Worm (Caenorhabditis elegans) whole organism, L4 larva: Measurements from ENCODE around the gene rps-27.

Experiments
- D1046.2 ChIP-seq: fragments of 200-800 bp; sonication (Bioruptor generic); IDR thresholded peaks from 2 replicates; pipeline ENCODE4 v1.3.6; 2022; ENCODE audit warnings: missing genetic modification characterization, missing compliant biosample characterization
- F10B5.3 ChIP-seq: sonication (generic microtip); optimal IDR thresholded peaks from 2 replicates; lab custom pipeline; 2016; ENCODE audit warnings: mild to moderate bottlenecking, missing genetic modification characterization, missing compliant biosample characterization
- F44E2.7 ChIP-seq: fragments of 200-800 bp; sonication (Bioruptor generic); IDR thresholded peaks from 2 replicates; pipeline ENCODE4 v2.1.2; 2022; ENCODE audit warnings: missing genetic modification characterization, missing compliant biosample characterization
- F49E8.2 ChIP-seq: sonication (generic microtip); optimal IDR thresholded peaks from 2 replicates; lab custom pipeline; 2016; ENCODE audit warnings: missing compliant biosample characterization, mild to moderate bottlenecking, missing genetic modification characterization, borderline replicate concordance
- T26A8.4 ChIP-seq: fragments of 200-800 bp; sonication (Bioruptor generic); IDR thresholded peaks from 2 replicates; pipeline ENCODE4 v1.3.6; 2022; ENCODE audit warnings: missing genetic modification characterization, missing compliant biosample characterization
- Y105C5A.15 ChIP-seq: fragments of 200-800 bp; sonication (Bioruptor generic); IDR thresholded peaks from 2 replicates; pipeline ENCODE4 v1.3.6; 2022; ENCODE audit warnings: missing genetic modification characterization, missing compliant biosample characterization
- Y48G9A.11 ChIP-seq: fragments of 200-800 bp; sonication (Bioruptor generic); IDR thresholded peaks from 2 replicates; pipeline ENCODE4 v1.3.6; 2022; ENCODE audit warnings: missing genetic modification reagents, missing genetic modification characterization, missing compliant biosample characterization
- Y5F2A.4 ChIP-seq: fragments of 200-800 bp; sonication (Bioruptor generic); optimal IDR thresholded peaks from 2 replicates; lab custom pipeline; 2018; ENCODE audit warnings: mild to moderate bottlenecking, missing genetic modification characterization, missing compliant biosample characterization
- ZK546.5 ChIP-seq, 2 experiments: sonication (generic microtip); optimal IDR thresholded peaks; 2 replicates each; lab custom pipeline; 2017; ENCODE audit warnings: missing biosample characterization in 2 of 2, missing genetic modification characterization in 2 of 2
- ama-1 ChIP-seq: fragments of 150-350 bp; optimal IDR thresholded peaks from 2 replicates; lab custom pipeline; 2014; ENCODE audit warnings: inconsistent platforms, mixed read lengths
- attf-4 ChIP-seq: sonication (generic microtip); optimal IDR thresholded peaks from 3 replicates; lab custom pipeline; 2017; ENCODE audit warnings: missing biosample characterization, missing genetic modification characterization
- ceh-28 ChIP-seq: fragments of 150-350 bp; optimal IDR thresholded peaks from 2 replicates; lab custom pipeline; 2014; ENCODE audit warnings: missing biosample characterization, missing genetic modification reagents, missing genetic modification characterization
- ceh-62 ChIP-seq: sonication (generic microtip); optimal IDR thresholded peaks from 2 replicates; lab custom pipeline; 2017; ENCODE audit warnings: missing biosample characterization, missing genetic modification characterization
- ces-1 ChIP-seq: fragments of 150-350 bp; sonication (generic microtip); optimal IDR thresholded peaks from 4 replicates; lab custom pipeline; 2014; ENCODE audit warnings: missing biosample characterization, missing genetic modification reagents, missing genetic modification characterization
- ctbp-1 ChIP-seq: fragments of 200-800 bp; sonication (Bioruptor generic); IDR thresholded peaks from 2 replicates; pipeline ENCODE4 v1.3.6; 2022; ENCODE audit warnings: missing genetic modification reagents, missing genetic modification characterization, missing compliant biosample characterization
- daf-16 ChIP-seq, 3 experiments: sonication (generic microtip); optimal IDR thresholded peaks; 2 replicates each; lab custom pipeline; 2016 to 2017; ENCODE audit warnings: missing genetic modification characterization in 3 of 3, missing genetic modification reagents in 3 of 3, mild to moderate bottlenecking in 2 of 3, missing compliant biosample characterization in 2 of 3, missing biosample characterization in 1 of 3, moderate library complexity in 1 of 3
- daf-19 ChIP-seq: fragments of 200-800 bp; sonication (Bioruptor generic); conservative IDR thresholded peaks from 2 replicates; pipeline ENCODE4 v1.3.6; 2022; ENCODE audit warnings: missing genetic modification characterization, missing compliant biosample characterization
- daf-8 ChIP-seq: fragments of 200-800 bp; sonication (Bioruptor generic); IDR thresholded peaks from 2 replicates; pipeline ENCODE4 v1.3.6; 2022; ENCODE audit warnings: missing genetic modification characterization, missing compliant biosample characterization
- dmd-9 ChIP-seq: fragments of 200-800 bp; sonication (Bioruptor generic); IDR thresholded peaks from 2 replicates; pipeline ENCODE4 v1.3.6; 2022; ENCODE audit warnings: missing genetic modification reagents, missing genetic modification characterization, missing compliant biosample characterization
- duxl-1 ChIP-seq: sonication (generic microtip); optimal IDR thresholded peaks from 2 replicates; lab custom pipeline; 2016; ENCODE audit warnings: mild to moderate bottlenecking, missing genetic modification characterization, moderate library complexity, missing compliant biosample characterization; ENCODE audit not compliant: poor library complexity
- egl-27 ChIP-seq: sonication (generic microtip); optimal IDR thresholded peaks from 3 replicates; lab custom pipeline; 2017; ENCODE audit warnings: missing biosample characterization, missing genetic modification reagents, missing genetic modification characterization
- fkh-10 ChIP-seq: fragments of 150-350 bp; optimal IDR thresholded peaks from 2 replicates; lab custom pipeline; 2014; ENCODE audit warnings: missing biosample characterization, missing genetic modification reagents, missing genetic modification characterization
- hlh-11 ChIP-seq: fragments of 200-800 bp; sonication (Bioruptor generic); optimal IDR thresholded peaks from 2 replicates; lab custom pipeline; 2018; ENCODE audit warnings: mild to moderate bottlenecking, missing genetic modification characterization, missing compliant biosample characterization
- lim-7 ChIP-seq: fragments of 200-800 bp; sonication (Bioruptor generic); IDR thresholded peaks from 2 replicates; pipeline ENCODE4 v1.3.6; 2022; ENCODE audit warnings: missing genetic modification characterization, missing compliant biosample characterization
- lin-1 ChIP-seq: fragments of 200-800 bp; sonication (Bioruptor generic); IDR thresholded peaks from 2 replicates; pipeline ENCODE4 v1.3.6; 2022; ENCODE audit warnings: missing genetic modification reagents, missing genetic modification characterization, missing compliant biosample characterization
- lin-29 ChIP-seq: fragments of 200-800 bp; sonication (Bioruptor generic); IDR thresholded peaks from 2 replicates; pipeline ENCODE4 v1.3.6; 2022; ENCODE audit warnings: missing genetic modification reagents, missing genetic modification characterization, missing compliant biosample characterization
- lin-38 ChIP-seq: fragments of 200-800 bp; sonication (Bioruptor generic); IDR thresholded peaks from 2 replicates; pipeline ENCODE4 v1.3.6; 2022; ENCODE audit warnings: missing genetic modification reagents, missing genetic modification characterization, missing compliant biosample characterization
- lin-39 ChIP-seq: fragments of 150-350 bp; optimal IDR thresholded peaks from 2 replicates; lab custom pipeline; 2014; ENCODE audit warnings: missing biosample characterization, missing genetic modification reagents, missing genetic modification characterization
- madf-5 ChIP-seq, 2 experiments: fragments of 200-800 bp; sonication (Bioruptor generic); IDR thresholded peaks; 2 replicates each; pipeline ENCODE4 v1.3.6; 2022; ENCODE audit warnings: missing compliant biosample characterization in 2 of 2, missing genetic modification characterization in 2 of 2
- madf-9 ChIP-seq: fragments of 200-800 bp; sonication (Bioruptor generic); conservative IDR thresholded peaks from 2 replicates; pipeline ENCODE4 v1.3.6; 2022; ENCODE audit warnings: missing genetic modification reagents, missing genetic modification characterization, missing compliant biosample characterization
- mdl-1 ChIP-seq, 2 experiments: fragments of 150-350 bp in 1 of 2; sonication (generic microtip) in 1 of 2; optimal IDR thresholded peaks; 2 replicates each; lab custom pipeline; 2014 to 2017; ENCODE audit warnings: missing biosample characterization in 2 of 2, missing genetic modification characterization in 2 of 2
- mdt-29 ChIP-seq: fragments of 200-800 bp; sonication (Bioruptor generic); IDR thresholded peaks from 2 replicates; pipeline ENCODE4 v1.3.6; 2022; ENCODE audit warnings: missing genetic modification reagents, missing genetic modification characterization, missing compliant biosample characterization
- mes-2 ChIP-seq: sonication (generic microtip); optimal IDR thresholded peaks from 2 replicates; lab custom pipeline; 2016; ENCODE audit warnings: missing genotype, mild to moderate bottlenecking, missing genetic modification characterization, missing compliant biosample characterization; ENCODE audit not compliant: poor library complexity, severe bottlenecking
- nhr-10 ChIP-seq: fragments of 150-350 bp; optimal IDR thresholded peaks from 2 replicates; lab custom pipeline; 2014; ENCODE audit warnings: missing biosample characterization, missing genetic modification characterization
- nhr-102 ChIP-seq: sonication (generic microtip); optimal IDR thresholded peaks from 2 replicates; lab custom pipeline; 2016; ENCODE audit warnings: mild to moderate bottlenecking, missing genetic modification characterization, moderate library complexity, missing compliant biosample characterization
- nhr-111 ChIP-seq: fragments of 200-800 bp; sonication (Bioruptor generic); optimal IDR thresholded peaks from 2 replicates; lab custom pipeline; 2018; ENCODE audit warnings: mild to moderate bottlenecking, missing genetic modification characterization, missing compliant biosample characterization
- nhr-28 ChIP-seq: fragments of 150-350 bp; optimal IDR thresholded peaks from 2 replicates; lab custom pipeline; 2014; ENCODE audit warnings: missing biosample characterization, missing genetic modification characterization
- nhr-41 ChIP-seq: fragments of 200-800 bp; sonication (Bioruptor generic); IDR thresholded peaks from 2 replicates; pipeline ENCODE4 v1.3.6; 2022; ENCODE audit warnings: missing genetic modification reagents, missing genetic modification characterization, missing compliant biosample characterization
- nhr-42 ChIP-seq: fragments of 200-800 bp; sonication (Bioruptor generic); IDR thresholded peaks from 2 replicates; pipeline ENCODE4 v1.3.6; 2022; ENCODE audit warnings: missing genetic modification characterization, missing compliant biosample characterization
- nhr-48 ChIP-seq: sonication (generic microtip); optimal IDR thresholded peaks from 2 replicates; lab custom pipeline; 2016; ENCODE audit warnings: mild to moderate bottlenecking, missing genetic modification characterization, missing compliant biosample characterization
- nhr-76 ChIP-seq: fragments of 150-350 bp; optimal IDR thresholded peaks from 2 replicates; lab custom pipeline; 2014; ENCODE audit warnings: missing biosample characterization, missing genetic modification characterization
- pqm-1 ChIP-seq: sonication (generic microtip); optimal IDR thresholded peaks from 2 replicates; lab custom pipeline; 2017; ENCODE audit warnings: missing biosample characterization, missing genetic modification characterization
- rbr-2 ChIP-seq: sonication (generic microtip); optimal IDR thresholded peaks from 2 replicates; lab custom pipeline; 2016; ENCODE audit warnings: missing genotype, missing genetic modification characterization, missing compliant biosample characterization
- sdz-12 ChIP-seq: fragments of 200-800 bp; sonication (Bioruptor generic); optimal IDR thresholded peaks from 2 replicates; lab custom pipeline; 2018; ENCODE audit warnings: mild to moderate bottlenecking, missing genetic modification characterization, missing compliant biosample characterization
- set-16 ChIP-seq: fragments of 200-800 bp; sonication (Bioruptor generic); IDR thresholded peaks from 2 replicates; pipeline ENCODE4 v1.3.6; 2022; ENCODE audit warnings: missing genetic modification reagents, missing genetic modification characterization, missing compliant biosample characterization
- skn-1 ChIP-seq: fragments of 150-350 bp; optimal IDR thresholded peaks from 2 replicates; lab custom pipeline; 2014; ENCODE audit warnings: missing biosample characterization, missing genetic modification characterization
- spr-1 ChIP-seq: sonication (generic microtip); optimal IDR thresholded peaks from 2 replicates; lab custom pipeline; 2016; ENCODE audit warnings: mild to moderate bottlenecking, missing genetic modification characterization, missing compliant biosample characterization
- unc-62 ChIP-seq, 3 experiments: fragments of 150-350 bp in 1 of 3; sonication (generic microtip); optimal IDR thresholded peaks in 2 of 3; peaks in 1 of 3; 1 replicate in 1 of 3; 2 replicates in 2 of 3; lab custom pipeline; 2014 to 2017; ENCODE audit warnings: missing biosample characterization in 3 of 3, missing genetic modification characterization in 3 of 3, missing genetic modification reagents in 3 of 3, missing genotype in 1 of 3
- zfp-3 ChIP-seq: fragments of 200-800 bp; sonication (Bioruptor generic); conservative IDR thresholded peaks from 2 replicates; pipeline ENCODE4 v1.3.6; 2022; ENCODE audit warnings: missing genetic modification reagents, missing genetic modification characterization, missing compliant biosample characterization

Gene rps-27

ce11 chrV:104474-104873 is 597 bp upstream of the rps-27 start, which contains the start of gene picd-1 (continued):
- TF ChIP-seq lin-29 (no peak), hlh-11 (peak; percentile 48), nhr-48 (no peak), rbr-2 (tag; lab: Kevin White, UChicago) (no peak), ceh-28 (tag; lab: Kevin White, UChicago) (no peak), skn-1 (no peak), mes-2 (tag; lab: Kevin White, UChicago) (peak; percentile 87), lim-7 (GFP tag; lab: Robert Waterston, UW) (no peak), daf-19 (GFP tag; lab: Robert Waterston, UW) (no peak), sdz-12 (no peak), ama-1 (lab: Kevin White, UChicago) (no peak), nhr-41 (GFP tag; lab: Robert Waterston, UW) (no peak), nhr-102 (tag; lab: Kevin White, UChicago) (no peak), attf-4 (tag; lab: Kevin White, UChicago) (no peak), nhr-10 (no peak), nhr-111 (no peak), T26A8.4 (no peak), spr-1 (tag; lab: Kevin White, UChicago) (no peak), fkh-10 (peak; percentile 42), ctbp-1 (GFP tag; lab: Robert Waterston, UW) (no peak), duxl-1 (tag; lab: Kevin White, UChicago) (no peak)

ce11 chrV:103043-103702 is 704 bp downstream of the rps-27 start:
- TF ChIP-seq spr-1 (tag; lab: Kevin White, UChicago) (no peak), lin-1 (peak; percentile 60), lin-38 (GFP tag; lab: Robert Waterston, UW) (peak; percentile 65), egl-27 (no peak), unc-62 (GFP tag; optimal IDR thresholded peaks at IDR 0.05 in 1 of 2; lab: Kevin White, UChicago) (no peak), unc-62 (tag; optimal IDR thresholded peaks at IDR 0.05; lab: Kevin White, UChicago) (no peak), nhr-42 (no peak), F44E2.7 (GFP tag; lab: Robert Waterston, UW) (no peak), Y5F2A.4 (GFP tag; lab: Kevin White, UChicago) (no peak), zfp-3 (GFP tag; lab: Robert Waterston, UW) (no peak), Y105C5A.15 (no peak), set-16 (GFP tag; lab: Robert Waterston, UW) (0 out of 2 replicates have a peak, but pooled peaks have one; percentile 19), ceh-28 (tag; lab: Kevin White, UChicago) (no peak), ceh-62 (no peak), ZK546.5 (tag; optimal IDR thresholded peaks at IDR 0.05; lab: Kevin White, UChicago) (no peak), F10B5.3 (tag; lab: Kevin White, UChicago) (no peak), madf-9 (GFP tag; lab: Robert Waterston, UW) (no peak), nhr-41 (GFP tag; lab: Robert Waterston, UW) (no peak), daf-8 (GFP tag; lab: Robert Waterston, UW) (no peak), D1046.2 (GFP tag; lab: Robert Waterston, UW) (no peak), nhr-28 (tag; lab: Kevin White, UChicago) (no peak), mdt-29 (GFP tag; lab: Robert Waterston, UW) (no peak), dmd-9 (GFP tag; lab: Robert Waterston, UW) (no peak), lin-39 (no peak), pqm-1 (tag; lab: Kevin White, UChicago) (no peak), nhr-76 (tag; lab: Kevin White, UChicago) (no peak), madf-5 (GFP tag; IDR thresholded peaks at IDR 0.05; lab: Robert Waterston, UW) (peak in 1 of 2 experiments; percentile 56; a peak in 1 of 4 replicates), hlh-11 (no peak), mdl-1 (tag; optimal IDR thresholded peaks at IDR 0.05; lab: Kevin White, UChicago) (no peak), ces-1 (GFP tag; lab: Kevin White, UChicago) (no peak), Y48G9A.11 (GFP tag; lab: Robert Waterston, UW) (peak; percentile 86; the same call in 1 of the 2 replicates), F49E8.2 (peak; percentile 92), daf-16 (GFP tag; optimal IDR thresholded peaks at IDR 0.05; lab: Kevin White, UChicago) (peak in 1 of 2 experiments; percentile 7), daf-16 (tag; optimal IDR thresholded peaks at IDR 0.05; lab: Kevin White, UChicago) (no peak), nhr-102 (tag; lab: Kevin White, UChicago) (no peak)
